In genomic region chrII:3520988-3521850, ce11 we compare ENCODE assay signal across 2 worm cellular contexts.
TF ChIP-seq lines count a peak whose summit lies in the region.

TSS of gene W09G10.9 (plus strand) at chrII:3521800.

TF ChIP-seq in whole organism, L1 larva, 84 proteins besides CTCF, POLR2A, EP300 and RAD21 (continued from another document):
- TF ChIP-seq dpl-1 (GFP tag; optimal IDR thresholded peaks at IDR 0.05; lab: Kevin White, UChicago), result peak; percentile 8 to 47 (median 43)

TF ChIP-seq in whole organism, young adult, 124 proteins besides CTCF, POLR2A, EP300 and RAD21 (continued from another document):
- peak; percentile 64; the same call in 1 of the 2 replicates for TF ChIP-seq attf-6 (GFP tag; IDR thresholded peaks at IDR 0.05; lab: Robert Waterston, UW)
- TF ChIP-seq gei-17 (GFP tag; optimal IDR thresholded peaks at IDR 0.05; lab: Kevin White, UChicago), result no peak
- peak; percentile 81 for TF ChIP-seq egl-44 (GFP tag; IDR thresholded peaks at IDR 0.05; lab: Robert Waterston, UW)
- TF ChIP-seq F57C9.4 (tag; optimal IDR thresholded peaks at IDR 0.05; lab: Kevin White, UChicago), result no peak
